Worm (Caenorhabditis elegans): ENCODE results near the gene plrg-1.

plrg-1 gene

ce11 chrV:10804374-10804773 lies 3.3 kb downstream of the plrg-1 start, which contains the start of gene secs-1:
Gene secs-1 (minus strand): TSS chrV:10804474.
- no peak for TF ChIP-seq unc-62 (GFP tag; optimal IDR thresholded peaks at IDR 0.05)

ce11 chrV:10802060-10802459 lies 5.7 kb downstream of the plrg-1 start:
- no peak for TF ChIP-seq unc-62 (GFP tag; optimal IDR thresholded peaks at IDR 0.05)

ce11 chrV:10801154-10801553 lies 6.6 kb downstream of the plrg-1 start, which contains the start of gene D1054.18:
Gene D1054.18 (minus strand): TSS chrV:10801198.
- TF ChIP-seq unc-62 (GFP tag; optimal IDR thresholded peaks at IDR 0.05), result no peak

- no peak for TF ChIP-seq unc-62 (GFP tag; optimal IDR thresholded peaks at IDR 0.05)
Measured at ce11 chrV:10798090-10798489, 9.6 kb downstream of the plrg-1 start, which contains the start of gene srh-184. Gene srh-184 (minus strand): TSS chrV:10798190.

- TF ChIP-seq unc-62 (GFP tag; optimal IDR thresholded peaks at IDR 0.05), result no peak
Measured at ce11 chrV:10795494-10795893, 12.2 kb downstream of the plrg-1 start, which contains the start of gene D1054.19. Gene D1054.19 (plus strand): TSS chrV:10795794.

- no peak for TF ChIP-seq unc-62 (GFP tag; optimal IDR thresholded peaks at IDR 0.05)
Measured at ce11 chrV:10794463-10794862, 13.2 kb downstream of the plrg-1 start.

ce11 chrV:10793498-10793897 lies 14.2 kb downstream of the plrg-1 start, which contains the start of gene ule-3:
Gene ule-3 (plus strand): TSS chrV:10793798.
- no peak for TF ChIP-seq unc-62 (GFP tag; optimal IDR thresholded peaks at IDR 0.05)

ce11 chrV:10792775-10793174 lies 14.9 kb downstream of the plrg-1 start, which contains the start of gene D1054.10:
Gene D1054.10 (minus strand): TSS chrV:10792875.
- TF ChIP-seq unc-62 (GFP tag; optimal IDR thresholded peaks at IDR 0.05), result no peak

ce11 chrV:10790921-10791320 lies 16.8 kb downstream of the plrg-1 start, which contains the start of gene D1054.9:
Gene D1054.9 (minus strand): TSS chrV:10791057.
- TF ChIP-seq unc-62 (GFP tag; optimal IDR thresholded peaks at IDR 0.05), result no peak

- TF ChIP-seq unc-62 (GFP tag; optimal IDR thresholded peaks at IDR 0.05), result no peak
Measured at ce11 chrV:10784011-10784410, 23.7 kb downstream of the plrg-1 start, which contains the start of gene D1054.8. Gene D1054.8 (plus strand): TSS chrV:10784311.

ce11 chrV:10776528-10777055 lies 31.1 kb downstream of the plrg-1 start, which contains the start of gene D1054.5:
Gene D1054.5 (minus strand): TSS chrV:10776578.
- no peak for TF ChIP-seq unc-62 (GFP tag; optimal IDR thresholded peaks at IDR 0.05)

ce11 chrV:10773216-10773615 lies 34.5 kb downstream of the plrg-1 start:
- TF ChIP-seq unc-62 (GFP tag; optimal IDR thresholded peaks at IDR 0.05), result no peak

ce11 chrV:10771390-10771789 lies 36.3 kb downstream of the plrg-1 start, which contains the start of gene D1054.3:
Gene D1054.3 (plus strand): TSS chrV:10771451.
- TF ChIP-seq unc-62 (GFP tag; optimal IDR thresholded peaks at IDR 0.05), result no peak

ce11 chrV:10770026-10770425 lies 37.7 kb downstream of the plrg-1 start, which contains the start of the genes D1054.1 and pas-2:
Gene D1054.1 (minus strand): TSS chrV:10770217.
Gene pas-2 (plus strand): TSS chrV:10770368.
- no peak for TF ChIP-seq unc-62 (GFP tag; optimal IDR thresholded peaks at IDR 0.05)

ce11 chrV:10768892-10769291 lies 38.8 kb downstream of the plrg-1 start:
- no peak for TF ChIP-seq unc-62 (GFP tag; optimal IDR thresholded peaks at IDR 0.05)

ce11 chrV:10764066-10764465 lies 43.6 kb downstream of the plrg-1 start, which contains the start of gene ocr-1:
Gene ocr-1 (plus strand): TSS chrV:10764366.
- no peak for TF ChIP-seq unc-62 (GFP tag; optimal IDR thresholded peaks at IDR 0.05)

- TF ChIP-seq unc-62 (GFP tag; optimal IDR thresholded peaks at IDR 0.05), result no peak
Measured at ce11 chrV:10762695-10763094, 45.0 kb downstream of the plrg-1 start, which contains the start of gene sre-6. Gene sre-6 (minus strand): TSS chrV:10762795.

Data from whole organism, dauer.